Worm (Caenorhabditis elegans): Measurements from ENCODE around the gene F13B6.1.

F13B6.1 gene

DNA sequence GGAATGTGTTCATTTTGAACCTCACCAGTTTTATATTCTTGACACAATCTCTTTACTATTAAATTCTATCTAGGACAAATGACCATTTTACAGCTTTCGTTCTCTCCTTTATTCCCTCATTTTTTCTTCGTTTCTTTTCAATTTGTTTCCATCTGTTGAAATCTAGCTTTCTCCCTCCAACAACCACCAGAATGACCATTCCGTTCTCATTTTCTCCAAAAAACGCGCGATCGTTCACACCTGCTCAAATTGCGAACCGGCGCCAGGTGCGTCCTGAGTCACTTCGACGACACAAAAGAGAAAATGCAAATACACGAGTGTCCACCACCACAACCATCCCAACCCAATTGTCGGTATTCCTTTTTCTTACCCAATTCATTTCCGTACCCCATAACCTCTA lies at the start of gene F13B6.1:
Gene F13B6.1, plus strand, starts transcription at position 301 of the 400 bp plus-strand sequence.
- no peak for TF ChIP-seq pbrm-1 (GFP tag; IDR thresholded peaks at IDR 0.05)
- TF ChIP-seq pha-4 (tag; optimal IDR thresholded peaks at IDR 0.05): no peak
- no peak for TF ChIP-seq D2030.7 (GFP tag; IDR thresholded peaks at IDR 0.05)
- no peak for TF ChIP-seq K11D2.4 (GFP tag; IDR thresholded peaks at IDR 0.05)
- no peak for TF ChIP-seq lsl-1 (GFP tag; optimal IDR thresholded peaks at IDR 0.05)
- TF ChIP-seq K12H6.12 (tag; optimal IDR thresholded peaks at IDR 0.05): no peak
- no peak for TF ChIP-seq cebp-1 (GFP tag; IDR thresholded peaks at IDR 0.05)
- TF ChIP-seq cebp-1 (tag; optimal IDR thresholded peaks at IDR 0.05): no peak

DNA sequence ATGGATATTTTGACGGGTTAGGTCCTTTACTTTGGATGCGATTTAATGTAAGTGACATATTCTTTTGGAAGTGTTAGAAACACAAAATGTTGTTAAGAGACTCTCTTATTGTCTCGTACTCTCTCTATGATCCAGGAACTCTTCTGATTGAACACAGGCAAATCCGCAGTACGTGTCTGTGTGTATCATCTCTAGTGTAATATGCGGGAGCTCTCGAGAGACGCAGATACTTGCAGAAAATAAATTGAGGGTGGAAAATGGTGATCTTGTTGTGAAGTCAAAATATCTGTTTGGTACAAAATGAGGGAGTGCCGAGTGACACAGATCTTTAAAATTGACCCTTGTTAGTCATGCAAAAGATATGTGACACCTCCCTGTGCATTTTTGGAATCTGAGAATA lies 49.6 kb upstream of the F13B6.1 start:
- no peak for TF ChIP-seq nfya-1 (tag; optimal IDR thresholded peaks at IDR 0.05; ENCODE audit: borderline replicate concordance, insufficient read depth)
- no peak for TF ChIP-seq let-607 (tag; optimal IDR thresholded peaks at IDR 0.05)
- TF ChIP-seq snpc-1.1 (tag; optimal IDR thresholded peaks at IDR 0.05; ENCODE audit: insufficient read depth): no peak
- no peak for TF ChIP-seq lir-1 (GFP tag; conservative IDR thresholded peaks at IDR 0.05)
- no peak for TF ChIP-seq bed-1 (GFP tag; IDR thresholded peaks at IDR 0.05)
- no peak for TF ChIP-seq egrh-3 (GFP tag; IDR thresholded peaks at IDR 0.05)
- TF ChIP-seq F10E7.11 (tag; optimal IDR thresholded peaks at IDR 0.05): no peak
- no peak for TF ChIP-seq nhr-80 (tag; optimal IDR thresholded peaks at IDR 0.05)
- no peak for TF ChIP-seq fkh-3 (tag; optimal IDR thresholded peaks at IDR 0.05)
- TF ChIP-seq efl-1 (GFP tag; optimal IDR thresholded peaks at IDR 0.05): no peak
- TF ChIP-seq somi-1 (GFP tag; optimal IDR thresholded peaks at IDR 0.05): no peak
- TF ChIP-seq athp-1 (tag; optimal IDR thresholded peaks at IDR 0.05): no peak
- no peak for TF ChIP-seq nhr-27 (tag; optimal IDR thresholded peaks at IDR 0.05)
- no peak for TF ChIP-seq egl-44 (GFP tag; IDR thresholded peaks at IDR 0.05)
- no peak for TF ChIP-seq F37B4.10 (GFP tag; IDR thresholded peaks at IDR 0.05)
- TF ChIP-seq attf-6 (GFP tag; IDR thresholded peaks at IDR 0.05): no peak

DNA sequence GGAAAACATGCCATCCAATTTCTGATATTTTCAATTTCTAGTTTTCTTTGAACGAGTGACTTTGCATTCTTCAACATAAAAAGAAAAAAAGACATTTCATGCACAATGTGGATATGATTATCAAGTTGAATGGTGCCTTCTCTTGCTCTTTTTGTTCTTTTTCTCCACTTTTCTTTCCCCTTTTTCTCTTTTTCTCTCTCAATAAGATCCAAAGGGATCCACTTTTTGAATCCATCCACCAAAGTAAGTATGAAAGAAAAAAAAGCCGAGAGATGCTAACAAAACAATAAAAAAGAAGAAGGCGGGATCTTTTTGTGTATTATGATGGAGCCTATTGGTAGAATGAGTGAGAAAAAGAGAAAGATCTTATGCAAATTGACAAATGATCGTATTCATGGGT lies 49.0 kb upstream of the F13B6.1 start:
- no peak for TF ChIP-seq tlf-1 (GFP tag; optimal IDR thresholded peaks at IDR 0.05)
- TF ChIP-seq hlh-12 (tag; optimal IDR thresholded peaks at IDR 0.05): no peak
- no peak for TF ChIP-seq Y53G8AR.9 (GFP tag; conservative IDR thresholded peaks at IDR 0.05)
- TF ChIP-seq snpc-1.1 (tag; optimal IDR thresholded peaks at IDR 0.05; ENCODE audit: insufficient read depth): no peak
- TF ChIP-seq tbx-9 (tag; optimal IDR thresholded peaks at IDR 0.05; ENCODE audit: borderline replicate concordance): no peak
- no peak for TF ChIP-seq lin-35 (GFP tag; optimal IDR thresholded peaks at IDR 0.05)
- TF ChIP-seq lag-1 (GFP tag; IDR thresholded peaks at IDR 0.05): no peak
- TF ChIP-seq fkh-3 (tag; optimal IDR thresholded peaks at IDR 0.05): no peak
- TF ChIP-seq ama-1 (optimal IDR thresholded peaks at IDR 0.05): no peak
- no peak for TF ChIP-seq ama-1 (GFP tag; optimal IDR thresholded peaks at IDR 0.05)
- no peak for TF ChIP-seq F52B5.7 (tag; optimal IDR thresholded peaks at IDR 0.05)
- TF ChIP-seq ztf-18 (tag; optimal IDR thresholded peaks at IDR 0.05): no peak
- no peak for TF ChIP-seq F23B12.7 (tag; optimal IDR thresholded peaks at IDR 0.05; ENCODE audit: insufficient read depth)

DNA sequence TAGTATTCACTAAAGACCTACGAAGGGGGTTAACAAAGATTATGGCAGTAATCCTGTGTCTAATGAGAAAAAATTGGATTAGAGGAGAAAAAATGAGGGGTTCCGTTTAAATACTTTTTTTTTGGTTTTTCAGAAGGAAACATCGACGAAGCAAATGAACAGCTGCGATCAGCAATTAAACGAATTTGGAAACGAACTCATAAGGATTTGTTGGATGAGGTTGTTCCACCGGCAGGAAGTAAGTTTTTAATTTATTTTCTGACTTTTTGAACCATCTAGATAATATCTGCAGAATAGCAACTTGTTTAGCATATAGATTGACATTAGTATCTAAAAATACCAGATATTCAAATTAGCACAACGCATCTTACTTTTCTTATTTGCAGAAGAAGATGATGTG lies 42.8 kb upstream of the F13B6.1 start:
- TF ChIP-seq ztf-22 (GFP tag; optimal IDR thresholded peaks at IDR 0.05): no peak
- no peak for TF ChIP-seq snpc-3.4 (tag; optimal IDR thresholded peaks at IDR 0.05)
- no peak for TF ChIP-seq T07F8.4 (tag; optimal IDR thresholded peaks at IDR 0.05)
- TF ChIP-seq C17E4.6 (GFP tag; IDR thresholded peaks at IDR 0.05): no peak
- TF ChIP-seq unc-130 (GFP tag; optimal IDR thresholded peaks at IDR 0.05): no peak
- no peak for TF ChIP-seq mxl-1 (tag; optimal IDR thresholded peaks at IDR 0.05)
- no peak for TF ChIP-seq hlh-26 (GFP tag; conservative IDR thresholded peaks at IDR 0.05)
- no peak for TF ChIP-seq unc-62 (GFP tag; optimal IDR thresholded peaks at IDR 0.05)
- no peak for TF ChIP-seq hrde-1 (tag; optimal IDR thresholded peaks at IDR 0.05; ENCODE audit: borderline replicate concordance)
- no peak for TF ChIP-seq F57C9.4 (tag; optimal IDR thresholded peaks at IDR 0.05)
- no peak for TF ChIP-seq nhr-80 (tag; optimal IDR thresholded peaks at IDR 0.05)
- no peak for TF ChIP-seq B0019.2 (GFP tag; conservative IDR thresholded peaks at IDR 0.05)

Data from whole organism, young adult.